Worm (Caenorhabditis elegans) whole organism, midembryonic: Measurements from ENCODE around the gene B0361.9.

Experiments used
- T22C8.4 ChIP-seq: fragments of 200-800 bp; sonication (Bioruptor generic); IDR thresholded peaks from 2 replicates; pipeline ENCODE4 v1.3.6; 2022; ENCODE audit warnings: missing genetic modification characterization, missing compliant biosample characterization
- flt-1 ChIP-seq: fragments of 200-800 bp; sonication (Bioruptor generic); IDR thresholded peaks from 2 replicates; pipeline ENCODE4 v1.3.6; 2022; ENCODE audit warnings: missing genetic modification characterization, missing compliant biosample characterization
- ztf-23 ChIP-seq: fragments of 200-800 bp; sonication (Bioruptor generic); IDR thresholded peaks from 2 replicates; pipeline ENCODE4 v1.3.6; 2022; ENCODE audit warnings: missing genetic modification reagents, missing genetic modification characterization, missing compliant biosample characterization
- ztf-29 ChIP-seq: fragments of 200-800 bp; sonication (Bioruptor generic); IDR thresholded peaks from 2 replicates; pipeline ENCODE4 v1.3.6; 2022; ENCODE audit warnings: missing genetic modification reagents, missing genetic modification characterization, missing compliant biosample characterization

ce11 chrIII:7278491-7278890 is 20.9 kb downstream of the B0361.9 start:
- TF ChIP-seq ztf-29 (GFP tag; lab: Robert Waterston, UW) (no peak), flt-1 (GFP tag; lab: Robert Waterston, UW) (no peak), ztf-23 (GFP tag; lab: Robert Waterston, UW) (no peak), T22C8.4 (no peak)
